Worm (Caenorhabditis elegans): ENCODE results near the gene egas-4.

Gene egas-4

DNA sequence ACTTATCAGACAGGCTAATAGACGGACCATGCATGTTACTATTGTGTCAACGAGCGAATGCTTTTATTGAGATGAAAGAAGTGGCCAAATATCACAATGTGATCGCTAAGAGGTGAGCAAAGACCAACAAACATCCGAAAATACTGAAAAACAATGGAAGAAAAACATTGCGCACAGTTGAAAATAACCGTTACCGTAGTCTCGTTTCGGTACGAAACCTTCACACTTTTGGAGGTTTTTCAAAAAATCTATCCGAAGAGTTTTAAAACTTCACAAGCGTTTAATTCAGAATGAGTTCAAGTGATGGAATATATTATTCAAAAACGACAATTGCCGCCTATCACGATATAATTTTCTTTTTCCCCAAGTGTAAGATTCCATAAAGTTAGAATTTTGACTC lies 11.2 kb upstream of the egas-4 start (continued):
- TF ChIP-seq ztf-7 (tag; optimal IDR thresholded peaks at IDR 0.05) (no peak), sdz-12 (GFP tag; optimal IDR thresholded peaks at IDR 0.05) (no peak)

DNA sequence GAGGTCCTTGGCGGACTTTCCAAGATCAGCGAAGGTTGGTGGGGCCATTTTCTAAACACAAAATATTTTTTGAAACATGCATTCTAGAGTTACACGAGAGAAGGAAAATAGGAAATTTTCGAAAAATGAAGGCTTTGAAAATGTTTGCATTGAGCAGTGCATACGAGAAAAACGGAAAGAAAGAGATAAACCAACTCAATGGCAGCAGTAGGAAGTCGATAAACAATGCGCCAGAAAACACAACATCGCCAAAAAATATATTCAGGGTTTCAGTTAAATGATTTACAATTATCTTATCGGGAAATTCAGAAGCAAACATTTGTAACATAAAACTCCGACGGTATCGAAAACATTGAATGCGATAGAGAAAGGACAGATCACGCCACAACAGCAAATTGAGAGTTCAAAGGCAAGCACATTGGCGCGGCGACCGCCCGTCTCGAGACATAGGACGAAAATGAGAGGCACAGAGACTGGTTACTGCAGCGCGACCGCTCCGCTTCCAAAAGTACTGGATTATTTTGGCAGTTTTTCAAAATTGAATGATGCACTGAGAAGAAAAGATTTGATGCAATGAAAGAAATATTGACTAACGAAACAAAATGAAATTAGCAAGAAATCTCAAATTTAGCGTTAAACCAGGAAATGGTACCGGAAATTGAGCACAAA lies 10.3 kb upstream of the egas-4 start, which contains the start of the genes vdac-1 and R05G6.5:
TSS of gene vdac-1 (minus strand) at position 51 of the 669 bp plus-strand sequence.
TSS of gene R05G6.5 (plus strand) at position 527 of the 669 bp plus-strand sequence.
- TF ChIP-seq mxl-2 (GFP tag; conservative IDR thresholded peaks at IDR 0.05) (no peak), nhr-41 (GFP tag; IDR thresholded peaks at IDR 0.05) (peak; percentile 49; the same call in 1 of the 2 replicates), hif-1 (tag; optimal IDR thresholded peaks at IDR 0.05) (peak; percentile 3 to 63), nhr-28 (tag; optimal IDR thresholded peaks at IDR 0.05) (peak; percentile 93), dpl-1 (GFP tag; optimal IDR thresholded peaks at IDR 0.05) (peak; percentile 89), hlh-11 (tag; optimal IDR thresholded peaks at IDR 0.05) (peak; percentile 95), F44E2.7 (GFP tag; IDR thresholded peaks at IDR 0.05) (0 out of 2 replicates have a peak, but pooled peaks have one; percentile 21), nhr-11 (tag; optimal IDR thresholded peaks at IDR 0.05) (peak; percentile 75), tra-1 (GFP tag; IDR thresholded peaks at IDR 0.05) (0 out of 2 replicates have a peak, but pooled peaks have one; percentile 49), unc-130 (GFP tag; optimal IDR thresholded peaks at IDR 0.05) (no peak), lsy-2 (tag; optimal IDR thresholded peaks at IDR 0.05) (peak; percentile 69 to 81), snpc-1.2 (GFP tag; IDR thresholded peaks at IDR 0.05) (no peak), pha-4 (GFP tag; IDR thresholded peaks at IDR 0.05) (peak; percentile 77), pha-4 (tag; optimal IDR thresholded peaks at IDR 0.05) (peak; percentile 38), ztf-11 (tag; optimal IDR thresholded peaks at IDR 0.05) (no peak), zfp-3 (GFP tag; conservative IDR thresholded peaks at IDR 0.05) (peak; percentile 69), nhr-77 (tag; optimal IDR thresholded peaks at IDR 0.05) (peak; percentile 90), T26A8.4 (GFP tag; IDR thresholded peaks at IDR 0.05) (peak; percentile 59), dve-1 (tag; optimal IDR thresholded peaks at IDR 0.05; ENCODE audit: insufficient read depth) (peak; percentile 90), daf-16 (GFP tag; optimal IDR thresholded peaks at IDR 0.05) (peak in 1 of 2 experiments; percentile 2), daf-16 (tag; optimal IDR thresholded peaks at IDR 0.05) (peak; percentile 73), pqm-1 (tag; optimal IDR thresholded peaks at IDR 0.05) (peak; percentile 83), madf-5 (GFP tag; IDR thresholded peaks at IDR 0.05) (0 out of 4 replicates have a peak, but pooled peaks of 1 of the 2 experiments have one; percentile 51), aly-2 (tag; optimal IDR thresholded peaks at IDR 0.05) (no peak), php-3 (GFP tag; IDR thresholded peaks at IDR 0.05) (peak; percentile 74; the same call in 1 of the 2 replicates), nhr-42 (GFP tag; IDR thresholded peaks at IDR 0.05) (peak; percentile 71; the same call in 1 of the 2 replicates), mes-2 (tag; optimal IDR thresholded peaks at IDR 0.05; ENCODE audit: poor library complexity, severe bottlenecking) (peak; percentile 82), nhr-10 (tag; optimal IDR thresholded peaks at IDR 0.05) (peak; percentile 50), lin-1 (GFP tag; IDR thresholded peaks at IDR 0.05) (peak; percentile 65; the same call in 1 of the 2 replicates), madf-9 (GFP tag; conservative IDR thresholded peaks at IDR 0.05) (peak; percentile 65), ama-1 (optimal IDR thresholded peaks at IDR 0.05) (peak; percentile 24), nhr-25 (tag; optimal IDR thresholded peaks at IDR 0.05; ENCODE audit: borderline replicate concordance, insufficient read depth) (peak; percentile 84), dmd-6 (GFP tag; IDR thresholded peaks at IDR 0.05) (peak; percentile 88), tag-97 (GFP tag; IDR thresholded peaks at IDR 0.05) (no peak), nhr-111 (GFP tag; optimal IDR thresholded peaks at IDR 0.05) (no peak), lin-29 (GFP tag; IDR thresholded peaks at IDR 0.05) (0 out of 2 replicates have a peak, but pooled peaks have one; percentile 22), hmg-1.1 (GFP tag; IDR thresholded peaks at IDR 0.05) (peak; percentile 71), ztf-7 (tag; optimal IDR thresholded peaks at IDR 0.05) (peak; percentile 22), cey-2 (tag; optimal IDR thresholded peaks at IDR 0.05; ENCODE audit: borderline replicate concordance, insufficient read depth) (no peak), dmd-8 (GFP tag; IDR thresholded peaks at IDR 0.05) (peak; percentile 73; the same call in 1 of the 2 replicates), saeg-2 (GFP tag; IDR thresholded peaks at IDR 0.05) (0 out of 2 replicates have a peak, but pooled peaks have one; percentile 45), mep-1 (tag; optimal IDR thresholded peaks at IDR 0.05) (peak; percentile 91), rbr-2 (tag; optimal IDR thresholded peaks at IDR 0.05) (peak; percentile 72), spr-1 (tag; optimal IDR thresholded peaks at IDR 0.05) (peak; percentile 16), aha-1 (tag) (peak; percentile 83), ceh-20 (GFP tag; IDR thresholded peaks at IDR 0.05) (peak; percentile 84)
